Fruit fly (Drosophila melanogaster) S2 (cell line): ENCODE measurements around the gene CG43052.

ENCODE experiments used
- CG8478 ChIP-seq: fragments of >200 bp; optimal IDR thresholded peaks from 2 replicates; lab custom pipeline; 2018
- CTCF ChIP-seq, 2 experiments: fragments of >200 bp; optimal IDR thresholded peaks; 2 replicates each; lab custom pipeline; 2018

DNA sequence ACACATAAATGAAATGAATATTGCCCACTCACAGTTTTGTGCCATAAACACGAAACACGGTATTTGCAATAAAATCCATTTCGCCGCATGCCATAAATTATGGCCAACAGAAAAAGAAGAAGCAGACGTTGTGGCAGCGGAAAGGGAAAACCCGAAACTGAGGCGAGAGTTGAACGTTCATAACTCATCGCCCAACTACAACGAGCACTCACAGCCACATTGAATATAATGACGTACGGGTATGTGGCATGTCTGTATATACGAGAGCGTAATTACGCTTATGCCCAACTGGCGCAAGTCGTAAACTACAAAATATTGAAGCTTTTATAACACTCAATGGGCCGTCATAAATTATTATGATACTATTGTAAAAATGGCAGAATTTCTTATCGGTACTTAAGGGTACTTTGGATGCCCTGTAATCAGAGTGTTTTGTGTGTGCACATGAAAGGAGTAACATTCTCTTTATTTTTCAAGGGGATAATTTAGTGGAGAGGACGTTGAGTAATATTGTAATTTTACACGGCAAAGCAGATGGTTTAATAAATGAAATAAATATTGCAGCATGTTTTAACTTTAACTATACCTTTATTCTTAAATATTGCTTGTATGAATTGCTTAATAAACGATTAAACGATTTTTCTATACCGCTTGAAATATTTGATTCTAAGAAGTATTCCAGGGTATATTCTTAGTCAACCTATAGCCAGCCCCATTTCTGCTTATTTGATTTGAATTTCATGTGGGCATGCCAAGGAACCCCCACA, 42.6 kb downstream of the CG43052 start:
- no peak for TF ChIP-seq CTCF (optimal IDR thresholded peaks at IDR 0.05; lab: Kevin White, UChicago)
- no peak for TF ChIP-seq CG8478 (lab: Kevin White, UChicago)
